Worm (Caenorhabditis elegans): ENCODE results near the gene T10B10.4.

ce11 chrX:15229174-15229573, 39.3 kb downstream of the T10B10.4 start:
- no peak for TF ChIP-seq nhr-237 (tag; optimal IDR thresholded peaks at IDR 0.05)
- TF ChIP-seq lin-13 (GFP tag; optimal IDR thresholded peaks at IDR 0.05) = no peak
- no peak for TF ChIP-seq alr-1 (tag; optimal IDR thresholded peaks at IDR 0.05; ENCODE audit: borderline replicate concordance)
- TF ChIP-seq fos-1 (tag; optimal IDR thresholded peaks at IDR 0.05) = no peak
- TF ChIP-seq sox-4 (tag; optimal IDR thresholded peaks at IDR 0.05) = no peak
- TF ChIP-seq egl-27 (tag; optimal IDR thresholded peaks at IDR 0.05) = no peak
